Worm (Caenorhabditis elegans): ENCODE data around the gene C06A8.6.

DNA sequence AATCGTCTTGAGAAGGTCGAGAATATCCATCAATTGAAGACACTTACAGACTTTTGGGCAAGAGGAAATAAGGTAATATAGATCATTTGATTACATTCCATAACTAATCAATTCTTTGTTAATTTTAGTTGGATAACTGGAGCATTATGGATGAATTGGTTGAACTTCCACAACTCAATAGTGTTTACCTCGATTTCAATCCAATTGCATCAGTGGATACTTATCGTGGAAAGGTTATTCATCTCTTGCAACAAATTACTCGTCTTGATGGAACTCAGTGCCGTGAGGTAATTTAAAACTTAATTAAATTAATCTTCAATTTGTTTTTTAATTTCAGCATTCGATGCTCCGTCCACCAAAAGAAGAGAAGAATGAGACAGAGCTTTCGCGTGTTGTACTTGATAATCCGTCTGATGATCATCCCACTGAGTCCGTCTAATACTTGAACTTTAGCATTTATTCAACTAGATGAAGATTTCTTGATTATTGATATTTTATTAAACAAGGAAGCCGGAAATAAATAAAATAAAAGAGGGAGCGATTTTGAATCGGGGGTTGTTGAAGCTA is 1.2 kb downstream of the C06A8.6 start:
- TF ChIP-seq tab-1 (GFP tag; IDR thresholded peaks at IDR 0.05) (no peak), T22C8.4 (GFP tag; IDR thresholded peaks at IDR 0.05) (no peak), cog-1 (tag; optimal IDR thresholded peaks at IDR 0.05) (no peak), klf-2 (GFP tag; conservative IDR thresholded peaks at IDR 0.05) (no peak), flt-1 (GFP tag; IDR thresholded peaks at IDR 0.05) (no peak)
